3 worm cellular contexts compared by ENCODE assay signal in genomic region chrX:6088718-6089117, ce11.
A peak's percentile ranks its signal among the peaks of the same experiment; 100 is the strongest.
TF ChIP-seq lines count a peak whose summit lies in the region.

No protein-coding gene starts in this region.

TF ChIP-seq in whole organism, L1 larva, 84 proteins besides CTCF, POLR2A, EP300 and RAD21 (continued from another document):
- peak; percentile 25 for TF ChIP-seq xbp-1 (tag; optimal IDR thresholded peaks at IDR 0.05; lab: Kevin White, UChicago)
- no peak for TF ChIP-seq fkh-8 (tag; optimal IDR thresholded peaks at IDR 0.05; lab: Kevin White, UChicago)
- no peak for TF ChIP-seq Y116A8C.19 (tag; optimal IDR thresholded peaks at IDR 0.05; lab: Kevin White, UChicago; ENCODE audit: borderline replicate concordance)

TF ChIP-seq in whole organism, L3 larva, 47 proteins besides CTCF, POLR2A, EP300 and RAD21 (continued from another document):
- TF ChIP-seq nhr-28 (tag; optimal IDR thresholded peaks at IDR 0.05; lab: Kevin White, UChicago) (no peak), egl-27 (tag; optimal IDR thresholded peaks at IDR 0.05; lab: Kevin White, UChicago) (no peak), elt-3 (tag; optimal IDR thresholded peaks at IDR 0.05; lab: Kevin White, UChicago) (no peak), lsy-12 (tag; optimal IDR thresholded peaks at IDR 0.05; lab: Kevin White, UChicago) (peak; percentile 62)

TF ChIP-seq in whole organism, L4 larva, 104 proteins besides CTCF, POLR2A, EP300 and RAD21 (continued from another document):
- TF ChIP-seq fos-1 (tag; optimal IDR thresholded peaks at IDR 0.05; lab: Kevin White, UChicago) (no peak), vab-7 (GFP tag; IDR thresholded peaks at IDR 0.05; lab: Robert Waterston, UW) (0 out of 2 replicates have a peak, but pooled peaks have one; percentile 25), lin-13 (GFP tag; optimal IDR thresholded peaks at IDR 0.05; lab: Kevin White, UChicago) (no peak), jun-1 (tag; optimal IDR thresholded peaks at IDR 0.05; lab: Kevin White, UChicago) (no peak), lin-29 (GFP tag; IDR thresholded peaks at IDR 0.05; lab: Robert Waterston, UW) (no peak), spr-1 (tag; optimal IDR thresholded peaks at IDR 0.05; lab: Kevin White, UChicago) (no peak), daf-19 (GFP tag; conservative IDR thresholded peaks at IDR 0.05; lab: Robert Waterston, UW) (no peak), hmg-1.1 (GFP tag; IDR thresholded peaks at IDR 0.05; lab: Robert Waterston, UW) (no peak), snpc-1.2 (GFP tag; IDR thresholded peaks at IDR 0.05; lab: Robert Waterston, UW) (no peak; the same call in 1 of the 2 replicates), Y105C5A.15 (GFP tag; IDR thresholded peaks at IDR 0.05; lab: Robert Waterston, UW) (no peak), nhr-111 (GFP tag; optimal IDR thresholded peaks at IDR 0.05; lab: Kevin White, UChicago) (no peak), F26F4.8 (GFP tag; conservative IDR thresholded peaks at IDR 0.05; lab: Robert Waterston, UW) (no peak), pha-4 (GFP tag; IDR thresholded peaks at IDR 0.05; lab: Robert Waterston, UW) (peak; percentile 59; the same call in 1 of the 2 replicates), pha-4 (tag; optimal IDR thresholded peaks at IDR 0.05; lab: Kevin White, UChicago) (no peak), hlh-11 (tag; optimal IDR thresholded peaks at IDR 0.05; lab: Kevin White, UChicago) (peak; percentile 47), nhr-237 (tag; optimal IDR thresholded peaks at IDR 0.05; lab: Kevin White, UChicago) (peak; percentile 50), ZK337.2 (GFP tag; IDR thresholded peaks at IDR 0.05; lab: Robert Waterston, UW) (no peak), zag-1 (tag; optimal IDR thresholded peaks at IDR 0.05; lab: Kevin White, UChicago) (no peak), cey-2 (tag; optimal IDR thresholded peaks at IDR 0.05; lab: Kevin White, UChicago; ENCODE audit: borderline replicate concordance, insufficient read depth) (no peak), mes-2 (tag; optimal IDR thresholded peaks at IDR 0.05; lab: Kevin White, UChicago; ENCODE audit: poor library complexity, severe bottlenecking) (peak; percentile 59), Y75B8A.6 (GFP tag; IDR thresholded peaks at IDR 0.05; lab: Robert Waterston, UW) (no peak), ama-1 (optimal IDR thresholded peaks at IDR 0.05; lab: Kevin White, UChicago) (no peak), mdl-1 (tag; optimal IDR thresholded peaks at IDR 0.05; lab: Kevin White, UChicago) (no peak), dve-1 (tag; optimal IDR thresholded peaks at IDR 0.05; lab: Kevin White, UChicago; ENCODE audit: insufficient read depth) (peak; percentile 75), aha-1 (tag; lab: Kevin White, UChicago) (peak; percentile 45), R02D3.7 (tag; optimal IDR thresholded peaks at IDR 0.05; lab: Kevin White, UChicago) (no peak), skn-1 (tag; optimal IDR thresholded peaks at IDR 0.05; lab: Kevin White, UChicago) (no peak), php-3 (GFP tag; IDR thresholded peaks at IDR 0.05; lab: Robert Waterston, UW) (no peak), unc-39 (tag; optimal IDR thresholded peaks at IDR 0.05; lab: Kevin White, UChicago) (no peak), ces-1 (GFP tag; optimal IDR thresholded peaks at IDR 0.05; lab: Kevin White, UChicago) (no peak), saeg-2 (GFP tag; IDR thresholded peaks at IDR 0.05; lab: Robert Waterston, UW) (no peak), Y48G9A.11 (GFP tag; IDR thresholded peaks at IDR 0.05; lab: Robert Waterston, UW) (no peak), F37D6.2 (tag; optimal IDR thresholded peaks at IDR 0.05; lab: Kevin White, UChicago) (no peak), zip-2 (tag; optimal IDR thresholded peaks at IDR 0.05; lab: Kevin White, UChicago) (no peak), ZK546.5 (tag; optimal IDR thresholded peaks at IDR 0.05; lab: Kevin White, UChicago) (no peak), nhr-41 (GFP tag; IDR thresholded peaks at IDR 0.05; lab: Robert Waterston, UW) (no peak), dpl-1 (GFP tag; optimal IDR thresholded peaks at IDR 0.05; lab: Kevin White, UChicago) (no peak), hif-1 (tag; optimal IDR thresholded peaks at IDR 0.05; lab: Kevin White, UChicago) (no peak), nhr-28 (tag; optimal IDR thresholded peaks at IDR 0.05; lab: Kevin White, UChicago) (peak; percentile 21), nhr-10 (tag; optimal IDR thresholded peaks at IDR 0.05; lab: Kevin White, UChicago) (no peak), nhr-102 (tag; optimal IDR thresholded peaks at IDR 0.05; lab: Kevin White, UChicago) (peak; percentile 76), Y5F2A.4 (GFP tag; optimal IDR thresholded peaks at IDR 0.05; lab: Kevin White, UChicago) (no peak), ceh-28 (tag; optimal IDR thresholded peaks at IDR 0.05; lab: Kevin White, UChicago) (no peak), ceh-44 (GFP tag; IDR thresholded peaks at IDR 0.05; lab: Robert Waterston, UW) (no peak), nhr-48 (tag; optimal IDR thresholded peaks at IDR 0.05; lab: Kevin White, UChicago) (peak; percentile 21), dmd-6 (GFP tag; IDR thresholded peaks at IDR 0.05; lab: Robert Waterston, UW) (peak; percentile 26), lin-15B (tag; optimal IDR thresholded peaks at IDR 0.05; lab: Kevin White, UChicago) (no peak), aly-2 (tag; optimal IDR thresholded peaks at IDR 0.05; lab: Kevin White, UChicago) (no peak), hlh-30 (tag; optimal IDR thresholded peaks at IDR 0.05; lab: Kevin White, UChicago; ENCODE audit: insufficient read depth) (no peak), ceh-62 (tag; optimal IDR thresholded peaks at IDR 0.05; lab: Kevin White, UChicago) (no peak), F44E2.7 (GFP tag; IDR thresholded peaks at IDR 0.05; lab: Robert Waterston, UW) (no peak), unc-130 (GFP tag; optimal IDR thresholded peaks at IDR 0.05; lab: Kevin White, UChicago) (no peak), daf-12 (tag; optimal IDR thresholded peaks at IDR 0.05; lab: Kevin White, UChicago) (no peak), daf-8 (GFP tag; IDR thresholded peaks at IDR 0.05; lab: Robert Waterston, UW) (no peak), lir-3 (tag; optimal IDR thresholded peaks at IDR 0.05; lab: Kevin White, UChicago) (no peak), daf-16 (GFP tag; optimal IDR thresholded peaks at IDR 0.05; lab: Kevin White, UChicago) (no peak), daf-16 (tag; optimal IDR thresholded peaks at IDR 0.05; lab: Kevin White, UChicago) (peak; percentile 16), ceh-82 (tag; optimal IDR thresholded peaks at IDR 0.05; lab: Kevin White, UChicago) (no peak), dmd-9 (GFP tag; IDR thresholded peaks at IDR 0.05; lab: Robert Waterston, UW) (no peak), lin-39 (tag; optimal IDR thresholded peaks at IDR 0.05; lab: Kevin White, UChicago) (no peak), attf-4 (tag; optimal IDR thresholded peaks at IDR 0.05; lab: Kevin White, UChicago) (no peak), arid-1 (GFP tag; conservative IDR thresholded peaks at IDR 0.05; lab: Robert Waterston, UW) (no peak), nhr-42 (GFP tag; IDR thresholded peaks at IDR 0.05; lab: Robert Waterston, UW) (no peak), F10B5.3 (tag; optimal IDR thresholded peaks at IDR 0.05; lab: Kevin White, UChicago) (no peak), zip-11 (GFP tag; IDR thresholded peaks at IDR 0.05; lab: Robert Waterston, UW) (no peak), nhr-11 (tag; optimal IDR thresholded peaks at IDR 0.05; lab: Kevin White, UChicago) (no peak), nhr-25 (tag; optimal IDR thresholded peaks at IDR 0.05; lab: Kevin White, UChicago; ENCODE audit: borderline replicate concordance, insufficient read depth) (no peak), snpc-4 (tag; optimal IDR thresholded peaks at IDR 0.05; lab: Kevin White, UChicago) (no peak), lin-38 (GFP tag; IDR thresholded peaks at IDR 0.05; lab: Robert Waterston, UW) (peak; percentile 38), ceh-32 (tag; optimal IDR thresholded peaks at IDR 0.05; lab: Kevin White, UChicago; ENCODE audit: poor library complexity) (no peak), gei-8 (GFP tag; optimal IDR thresholded peaks at IDR 0.05; lab: Kevin White, UChicago) (no peak), set-16 (GFP tag; IDR thresholded peaks at IDR 0.05; lab: Robert Waterston, UW) (no peak), duxl-1 (tag; optimal IDR thresholded peaks at IDR 0.05; lab: Kevin White, UChicago; ENCODE audit: poor library complexity) (peak; percentile 71), ztf-7 (tag; optimal IDR thresholded peaks at IDR 0.05; lab: Kevin White, UChicago) (no peak), tag-97 (GFP tag; IDR thresholded peaks at IDR 0.05; lab: Robert Waterston, UW) (no peak), egl-27 (tag; optimal IDR thresholded peaks at IDR 0.05; lab: Kevin White, UChicago) (no peak), ceh-20 (GFP tag; IDR thresholded peaks at IDR 0.05; lab: Robert Waterston, UW) (no peak), egl-43 (GFP tag; IDR thresholded peaks at IDR 0.05; lab: Robert Waterston, UW) (no peak), lim-7 (GFP tag; IDR thresholded peaks at IDR 0.05; lab: Robert Waterston, UW) (0 out of 2 replicates have a peak, but pooled peaks have one; percentile 30), sdz-12 (GFP tag; optimal IDR thresholded peaks at IDR 0.05; lab: Kevin White, UChicago) (no peak), spr-3 (GFP tag; optimal IDR thresholded peaks at IDR 0.05; lab: Kevin White, UChicago) (no peak), ctbp-1 (GFP tag; IDR thresholded peaks at IDR 0.05; lab: Robert Waterston, UW) (no peak), nhr-77 (tag; optimal IDR thresholded peaks at IDR 0.05; lab: Kevin White, UChicago) (peak; percentile 45), pqm-1 (tag; optimal IDR thresholded peaks at IDR 0.05; lab: Kevin White, UChicago) (no peak), mxl-2 (GFP tag; conservative IDR thresholded peaks at IDR 0.05; lab: Robert Waterston, UW) (no peak)
TF ChIP-seq in whole organism, L4 larva: peak in this region for 22.
